Fruit fly (Drosophila melanogaster) whole organism, embryonic: ENCODE data around the gene CG10970.

ENCODE experiments used
- Abd-B ChIP-seq: fragments of 200-800 bp; sonication (Bioruptor generic); optimal IDR thresholded peaks from 2 replicates; lab custom pipeline; 2018; ENCODE audit warnings: missing biosample characterization, mild to moderate bottlenecking, missing genetic modification characterization, moderate library complexity
- CG1024 ChIP-seq: fragments of 200-800 bp; sonication (Bioruptor generic); IDR thresholded peaks from 2 replicates; pipeline ENCODE4 v1.3.6; 2022; ENCODE audit warnings: missing biosample characterization, missing genetic modification characterization
- CG10321 ChIP-seq: fragments of 200-800 bp; sonication (Bioruptor generic); IDR thresholded peaks from 2 replicates; pipeline ENCODE4 v1.3.6; 2022; ENCODE audit warnings: missing biosample characterization, missing genetic modification characterization
- CG10366 ChIP-seq: fragments of 200-800 bp; sonication (Bioruptor generic); IDR thresholded peaks from 2 replicates; pipeline ENCODE4 v1.3.6; 2022; ENCODE audit warnings: missing biosample characterization, missing genetic modification characterization
- CG10462 ChIP-seq: fragments of 200-800 bp; sonication (Bioruptor generic); optimal IDR thresholded peaks from 2 replicates; lab custom pipeline; 2016; ENCODE audit warnings: missing biosample characterization, missing genetic modification characterization
- CG11093 ChIP-seq: fragments of 200-800 bp; sonication (Bioruptor generic); IDR thresholded peaks from 3 replicates; pipeline ENCODE4 v1.3.6; 2022; ENCODE audit warnings: missing biosample characterization, missing genetic modification characterization
- CG11456 ChIP-seq: fragments of 200-800 bp; sonication (Bioruptor generic); IDR thresholded peaks from 3 replicates; pipeline ENCODE4 v1.3.6; 2022; ENCODE audit warnings: missing biosample characterization, missing genetic modification characterization
- CG12155 ChIP-seq: fragments of 200-800 bp; sonication (Bioruptor generic); optimal IDR thresholded peaks from 3 replicates; lab custom pipeline; 2016; ENCODE audit warnings: missing biosample characterization, missing genetic modification characterization
- CG12219 ChIP-seq: fragments of 200-800 bp; sonication (Bioruptor generic); optimal IDR thresholded peaks from 3 replicates; lab custom pipeline; 2018; ENCODE audit warnings: missing biosample characterization, mild to moderate bottlenecking, missing genetic modification characterization
- CG13287 ChIP-seq: fragments of 200-800 bp; sonication (Bioruptor generic); IDR thresholded peaks from 2 replicates; pipeline ENCODE4 v1.3.6; 2022; ENCODE audit warnings: missing biosample characterization, missing genetic modification characterization; ENCODE audit not compliant: partially characterized antibody
- CG13624 ChIP-seq: fragments of 200-800 bp; sonication (Bioruptor generic); optimal IDR thresholded peaks from 2 replicates; lab custom pipeline; 2016; ENCODE audit warnings: missing biosample characterization, missing genetic modification characterization
- CG13775 ChIP-seq: fragments of 200-800 bp; sonication (Bioruptor generic); optimal IDR thresholded peaks from 3 replicates; lab custom pipeline; 2017; ENCODE audit warnings: missing biosample characterization, mild to moderate bottlenecking, missing genetic modification characterization
- CG14710 ChIP-seq: fragments of 200-800 bp; sonication (Bioruptor generic); optimal IDR thresholded peaks from 3 replicates; lab custom pipeline; 2019; ENCODE audit warnings: missing biosample characterization, mild to moderate bottlenecking, missing genetic modification characterization, moderate library complexity
- CG1529 ChIP-seq: fragments of 200-800 bp; sonication (Bioruptor generic); optimal IDR thresholded peaks from 3 replicates; lab custom pipeline; 2018; ENCODE audit warnings: missing biosample characterization, missing genetic modification characterization
- CG31365 ChIP-seq: fragments of 200-800 bp; sonication (Bioruptor generic); optimal IDR thresholded peaks from 2 replicates; lab custom pipeline; 2018; ENCODE audit warnings: missing biosample characterization, mild to moderate bottlenecking, missing genetic modification characterization
- CG4617 ChIP-seq: fragments of 200-800 bp; sonication (Bioruptor generic); optimal IDR thresholded peaks from 3 replicates; lab custom pipeline; 2016; ENCODE audit warnings: missing biosample characterization, missing genetic modification characterization, borderline replicate concordance
- CG6175 ChIP-seq: fragments of 200-800 bp; sonication (Bioruptor generic); IDR thresholded peaks from 3 replicates; pipeline ENCODE4 v1.3.6; 2022; ENCODE audit warnings: missing biosample characterization, missing genetic modification characterization
- CG6689 ChIP-seq: fragments of 200-800 bp; sonication (Bioruptor generic); IDR thresholded peaks from 2 replicates; pipeline ENCODE4 v1.3.6; 2022; ENCODE audit warnings: missing biosample characterization, missing genetic modification characterization
- CG6791 ChIP-seq: fragments of 200-800 bp; sonication (Bioruptor generic); IDR thresholded peaks from 3 replicates; pipeline ENCODE4 v1.3.6; 2022; ENCODE audit warnings: missing biosample characterization, missing genetic modification characterization; ENCODE audit not compliant: partially characterized antibody
- CG6854 ChIP-seq: fragments of 200-800 bp; sonication (Bioruptor generic); optimal IDR thresholded peaks from 3 replicates; lab custom pipeline; 2017; ENCODE audit warnings: missing biosample characterization, mild to moderate bottlenecking, missing genetic modification characterization
- CG7786 ChIP-seq: fragments of 200-800 bp; sonication (Bioruptor generic); optimal IDR thresholded peaks from 2 replicates; lab custom pipeline; 2016; ENCODE audit warnings: missing biosample characterization, missing genetic modification characterization
- CG9215 ChIP-seq: fragments of 200-800 bp; sonication (Bioruptor generic); IDR thresholded peaks from 2 replicates; pipeline ENCODE4 v1.3.6; 2022; ENCODE audit warnings: missing biosample characterization, missing genetic modification characterization
- CG9727 ChIP-seq: fragments of 200-800 bp; sonication (Bioruptor generic); optimal IDR thresholded peaks from 3 replicates; lab custom pipeline; 2017; ENCODE audit warnings: missing biosample characterization, mild to moderate bottlenecking, missing genetic modification characterization
- CG9932 ChIP-seq: fragments of 200-800 bp; sonication (Bioruptor generic); IDR thresholded peaks from 2 replicates; pipeline ENCODE4 v1.3.6; 2022; ENCODE audit warnings: missing biosample characterization, missing genetic modification characterization
- Chrac-16 ChIP-seq: fragments of 200-800 bp; sonication (Bioruptor generic); optimal IDR thresholded peaks from 3 replicates; lab custom pipeline; 2016; ENCODE audit warnings: missing biosample characterization, missing genetic modification characterization
- CkIIα-i1 ChIP-seq: fragments of 200-800 bp; sonication (Bioruptor generic); IDR thresholded peaks from 2 replicates; pipeline ENCODE4 v1.3.6; 2022; ENCODE audit warnings: missing biosample characterization, missing genetic modification characterization
- D19A ChIP-seq: fragments of 200-800 bp; optimal IDR thresholded peaks from 3 replicates; lab custom pipeline; 2019; ENCODE audit warnings: missing biosample characterization, mild to moderate bottlenecking, missing genetic modification characterization, moderate library complexity
- Dbx ChIP-seq: fragments of 200-800 bp; sonication (Bioruptor generic); IDR thresholded peaks from 3 replicates; pipeline ENCODE4 v1.3.6; 2022; ENCODE audit warnings: missing biosample characterization, missing genetic modification characterization
- Deaf1 ChIP-seq: fragments of 200-800 bp; optimal IDR thresholded peaks from 3 replicates; lab custom pipeline; 2019; ENCODE audit warnings: missing biosample characterization, mild to moderate bottlenecking, missing genetic modification characterization, moderate library complexity
- H2.0 ChIP-seq: fragments of 200-800 bp; sonication (Bioruptor generic); IDR thresholded peaks from 2 replicates; pipeline ENCODE4 v1.3.6; 2022; ENCODE audit warnings: missing biosample characterization, missing genetic modification characterization
- Hey ChIP-seq: fragments of 200-800 bp; sonication (Bioruptor generic); optimal IDR thresholded peaks from 3 replicates; lab custom pipeline; 2018; ENCODE audit warnings: missing biosample characterization, mild to moderate bottlenecking, missing genetic modification characterization
- Hmr ChIP-seq: fragments of 200-800 bp; sonication (Bioruptor generic); optimal IDR thresholded peaks from 3 replicates; lab custom pipeline; 2017; ENCODE audit warnings: mild to moderate bottlenecking, missing biosample characterization, missing genetic modification reagents, missing genetic modification characterization
- Lim3 ChIP-seq: fragments of 200-800 bp; sonication (Bioruptor generic); IDR thresholded peaks from 2 replicates; pipeline ENCODE4 v1.3.6; 2022; ENCODE audit warnings: missing biosample characterization, missing genetic modification characterization
- MBD-R2 ChIP-seq: fragments of 200-800 bp; sonication (Bioruptor generic); IDR thresholded peaks from 2 replicates; pipeline ENCODE4 v1.3.6; 2022; ENCODE audit warnings: missing biosample characterization, missing genetic modification characterization
- NC2α ChIP-seq: fragments of 200-800 bp; sonication (Bioruptor generic); optimal IDR thresholded peaks from 2 replicates; lab custom pipeline; 2016; ENCODE audit warnings: missing biosample characterization, missing genetic modification characterization
- NfI ChIP-seq: fragments of 200-800 bp; sonication (Bioruptor generic); optimal IDR thresholded peaks from 3 replicates; lab custom pipeline; 2018; ENCODE audit warnings: missing biosample characterization, mild to moderate bottlenecking, missing genetic modification characterization, moderate library complexity
- Sry-β ChIP-seq: fragments of 200-800 bp; sonication (Bioruptor generic); optimal IDR thresholded peaks from 2 replicates; lab custom pipeline; 2018; ENCODE audit warnings: missing biosample characterization, mild to moderate bottlenecking, missing genetic modification characterization, moderate library complexity
- bowl ChIP-seq: fragments of 200-800 bp; sonication (Bioruptor generic); IDR thresholded peaks from 2 replicates; pipeline ENCODE4 v1.3.6; 2022; ENCODE audit warnings: missing biosample characterization, missing genetic modification characterization
- btn ChIP-seq: fragments of 200-800 bp; sonication (Bioruptor generic); optimal IDR thresholded peaks from 2 replicates; lab custom pipeline; 2016; ENCODE audit warnings: missing biosample characterization, missing genetic modification characterization
- eyg ChIP-seq: fragments of 200-800 bp; sonication (Bioruptor generic); optimal IDR thresholded peaks from 3 replicates; lab custom pipeline; 2016; ENCODE audit warnings: missing biosample characterization, missing genetic modification characterization
- gce ChIP-seq: fragments of 200-800 bp; sonication (Bioruptor generic); IDR thresholded peaks from 3 replicates; pipeline ENCODE4 v1.3.6; 2022; ENCODE audit warnings: missing biosample characterization, missing genetic modification characterization
- gcm ChIP-seq: fragments of 200-800 bp; sonication (Bioruptor generic); optimal IDR thresholded peaks from 2 replicates; lab custom pipeline; 2019; ENCODE audit warnings: missing biosample characterization, mild to moderate bottlenecking, missing genetic modification characterization, moderate library complexity
- gsb ChIP-seq: fragments of 200-800 bp; sonication (Bioruptor generic); IDR thresholded peaks from 2 replicates; pipeline ENCODE4 v1.3.6; 2022; ENCODE audit warnings: missing biosample characterization, missing genetic modification characterization
- inv ChIP-seq: fragments of 200-800 bp; sonication (Bioruptor generic); IDR thresholded peaks from 2 replicates; pipeline ENCODE4 v1.3.6; 2022; ENCODE audit warnings: missing biosample characterization, missing genetic modification characterization; ENCODE audit not compliant: partially characterized antibody
- nau ChIP-seq: fragments of 200-800 bp; sonication (Bioruptor generic); optimal IDR thresholded peaks from 3 replicates; lab custom pipeline; 2017; ENCODE audit warnings: missing biosample characterization, mild to moderate bottlenecking, missing genetic modification characterization, missing genetic modification reagents
- pho ChIP-seq: fragments of 200-800 bp; sonication (Bioruptor generic); optimal IDR thresholded peaks from 2 replicates; lab custom pipeline; 2016; ENCODE audit warnings: missing biosample characterization, missing genetic modification characterization
- prd ChIP-seq, 3 experiments: fragments of >200 bp in 2 of 3; fragments of 200-800 bp in 1 of 3; sonication (Bioruptor generic) in 1 of 3; optimal IDR thresholded peaks in 2 of 3; IDR thresholded peaks in 1 of 3; 2 replicates in 2 of 3; 3 replicates in 1 of 3; pipeline versions ENCODE4 v1.3.6 to Lab custom; 2017 to 2022; ENCODE audit warnings: missing biosample characterization in 1 of 3, missing genetic modification characterization in 1 of 3
- sob ChIP-seq: fragments of 200-800 bp; sonication (Bioruptor generic); IDR thresholded peaks from 2 replicates; pipeline ENCODE4 v1.3.6; 2022; ENCODE audit warnings: missing biosample characterization, missing genetic modification characterization
- toy ChIP-seq: fragments of 200-800 bp; sonication (Bioruptor generic); IDR thresholded peaks from 2 replicates; pipeline ENCODE4 v1.3.6; 2022; ENCODE audit warnings: missing biosample characterization, missing genetic modification characterization
- unpg ChIP-seq: fragments of 200-800 bp; sonication (Bioruptor generic); optimal IDR thresholded peaks from 3 replicates; lab custom pipeline; 2018; ENCODE audit warnings: missing biosample characterization, mild to moderate bottlenecking, missing genetic modification characterization, moderate library complexity
- vnd ChIP-seq: fragments of 200-800 bp; sonication (Bioruptor generic); IDR thresholded peaks from 3 replicates; pipeline ENCODE4 v1.3.6; 2022; ENCODE audit warnings: missing biosample characterization, missing genetic modification characterization; ENCODE audit not compliant: partially characterized antibody

CG10970 gene

dm6 chrX:9106775-9107283 lies 35.6 kb upstream of the CG10970 start, which contains the start of gene Arfrp1 (continued):
- TF ChIP-seq CG6689 (0 out of 2 replicates have a peak, but pooled peaks have one; percentile 10), CG13287 (GFP tag; lab: Robert Waterston, UW) (peak; percentile 79), btn (no peak), CG13624 (GFP tag; lab: Kevin White, UChicago) (no peak), nau (GFP tag; lab: Kevin White, UChicago) (no peak), CG10366 (GFP tag; lab: Robert Waterston, UW) (peak; percentile 15; the same call in 1 of the 2 replicates), CG1024 (no peak), CG4617 (peak; percentile 5), CG9215 (GFP tag; lab: Robert Waterston, UW) (0 out of 2 replicates have a peak, but pooled peaks have one; percentile 29), CG11093 (GFP tag; lab: Robert Waterston, UW) (no peak), Hey (tag; lab: Kevin White, UChicago) (no peak), Dbx (GFP tag; lab: Robert Waterston, UW) (0 out of 3 replicates have a peak, but pooled peaks have one; percentile 5), CG14710 (tag; lab: Kevin White, UChicago) (peak; percentile 47), Abd-B (GFP tag; lab: Kevin White, UChicago) (peak; percentile 51), CG12219 (GFP tag; lab: Kevin White, UChicago) (no peak), CG10462 (GFP tag; lab: Kevin White, UChicago) (no peak), Hmr (GFP tag; lab: Kevin White, UChicago) (no peak), gcm (GFP tag; lab: Kevin White, UChicago) (no peak), vnd (GFP tag; lab: Robert Waterston, UW) (peak; percentile 71), toy (0 out of 2 replicates have a peak, but pooled peaks have one; percentile 23), H2.0 (0 out of 2 replicates have a peak, but pooled peaks have one; percentile 15), CG6791 (GFP tag; lab: Robert Waterston, UW) (peak; percentile 76), MBD-R2 (GFP tag; lab: Robert Waterston, UW) (peak; percentile 51), CG13775 (peak; percentile 6), sob (GFP tag; lab: Robert Waterston, UW) (peak; percentile 19; the same call in 1 of the 2 replicates), Deaf1 (tag; lab: Kevin White, UChicago) (no peak), CG7786 (peak; percentile 4), gce (GFP tag; lab: Robert Waterston, UW) (no peak), CG9932 (GFP tag; lab: Robert Waterston, UW) (peak; percentile 59), CG11456 (GFP tag; lab: Robert Waterston, UW) (0 out of 3 replicates have a peak, but pooled peaks have one; percentile 35), CG6175 (GFP tag; lab: Robert Waterston, UW) (no peak), prd (optimal IDR thresholded peaks at IDR 0.05; lab: Kevin White, UChicago) (no peak), prd (GFP tag; IDR thresholded peaks at IDR 0.05; lab: Robert Waterston, UW) (peak; percentile 41; the same call in 1 of the 3 replicates), CkIIα-i1 (no peak), Sry-β (GFP tag; lab: Kevin White, UChicago) (no peak), inv (GFP tag; lab: Robert Waterston, UW) (peak; percentile 75), NfI (no peak), bowl (no peak), Chrac-16 (peak; percentile 27), unpg (GFP tag; lab: Kevin White, UChicago) (no peak)
- TF ChIP-seq, all 482 proteins: peak for 112

- no peak for TF ChIP-seq CG9727 (GFP tag; lab: Kevin White, UChicago)
- TF ChIP-seq CG6854 (GFP tag; lab: Kevin White, UChicago) = no peak
- no peak for TF ChIP-seq Lim3 (GFP tag; lab: Robert Waterston, UW)
- no peak for TF ChIP-seq CG31365
- TF ChIP-seq gsb = no peak
- TF ChIP-seq NC2α (GFP tag; lab: Kevin White, UChicago) = no peak
- TF ChIP-seq pho = peak; percentile 8
- TF ChIP-seq CG10321 (GFP tag; lab: Robert Waterston, UW) = no peak
- no peak for TF ChIP-seq eyg (GFP tag; lab: Kevin White, UChicago)
- no peak for TF ChIP-seq CG12155 (GFP tag; lab: Kevin White, UChicago)
- TF ChIP-seq D19A = no peak
- no peak for TF ChIP-seq btn
- no peak for TF ChIP-seq CG1529 (GFP tag; lab: Kevin White, UChicago)
Measured at dm6 chrX:9106212-9106774, 35.1 kb upstream of the CG10970 start, which contains the start of gene Bx42. Gene Bx42 (minus strand): TSS chrX:9106604.
